Fruit fly (Drosophila melanogaster): ENCODE results near the gene Vps29.

Vps29 gene

dm6 chr2L:1157357-1157678 lies 6.8 kb downstream of the Vps29 start:
- no peak for TF ChIP-seq CG17801 (GFP tag; optimal IDR thresholded peaks at IDR 0.05; ENCODE audit: partially characterized antibody)

- TF ChIP-seq CG17801 (GFP tag; optimal IDR thresholded peaks at IDR 0.05; ENCODE audit: partially characterized antibody): no peak
Measured at dm6 chr2L:1157679-1158518, 7.3 kb downstream of the Vps29 start, which contains the start of gene capt. Gene capt, minus strand, starts transcription at chr2L:1158262.

- no peak for TF ChIP-seq CG17801 (GFP tag; optimal IDR thresholded peaks at IDR 0.05; ENCODE audit: partially characterized antibody)
Measured at dm6 chr2L:1158519-1159319, 8.2 kb downstream of the Vps29 start, which contains the start of gene Tango14. Gene Tango14, plus strand, starts transcription at chr2L:1158661.

- no peak for TF ChIP-seq CG17801 (GFP tag; optimal IDR thresholded peaks at IDR 0.05; ENCODE audit: partially characterized antibody)
Measured at dm6 chr2L:1163538-1164143, 13.1 kb downstream of the Vps29 start, which contains the start of gene CG5080. Gene CG5080, minus strand, starts transcription at chr2L:1163886.

- TF ChIP-seq CG17801 (GFP tag; optimal IDR thresholded peaks at IDR 0.05; ENCODE audit: partially characterized antibody): peak; percentile 2
Measured at dm6 chr2L:1164294-1164693, 13.7 kb downstream of the Vps29 start, which contains the start of gene IntS14. Gene IntS14, plus strand, starts transcription at chr2L:1164443.

- TF ChIP-seq CG17801 (GFP tag; optimal IDR thresholded peaks at IDR 0.05; ENCODE audit: partially characterized antibody): no peak
Measured at dm6 chr2L:1166326-1166725, 15.8 kb downstream of the Vps29 start, which contains the start of gene CG14341. Gene CG14341, plus strand, starts transcription at chr2L:1166506.

- peak; percentile 69 for TF ChIP-seq CG17801 (GFP tag; optimal IDR thresholded peaks at IDR 0.05; ENCODE audit: partially characterized antibody)
Measured at dm6 chr2L:1169867-1170415, 19.4 kb downstream of the Vps29 start, which contains the start of the genes CG31922 and Plap. Gene CG31922, plus strand, starts transcription at chr2L:1170181. Gene Plap, minus strand, starts transcription at chr2L:1170365.

dm6 chr2L:1172704-1173107 lies 22.1 kb downstream of the Vps29 start, which contains the start of the genes Charon and CG4887:
Gene Charon, minus strand, starts transcription at chr2L:1172805.
Gene CG4887, plus strand, starts transcription at chr2L:1173009.
- TF ChIP-seq CG17801 (GFP tag; optimal IDR thresholded peaks at IDR 0.05; ENCODE audit: partially characterized antibody): peak; percentile 50

dm6 chr2L:1177522-1177921 lies 27.0 kb downstream of the Vps29 start, which contains the start of gene CG4896:
Gene CG4896, plus strand, starts transcription at chr2L:1177690.
- peak; percentile 2 for TF ChIP-seq CG17801 (GFP tag; optimal IDR thresholded peaks at IDR 0.05; ENCODE audit: partially characterized antibody)

dm6 chr2L:1183799-1184198 lies 33.2 kb downstream of the Vps29 start, which contains the start of the genes CG5126 and Tgt:
Gene CG5126, minus strand, starts transcription at chr2L:1184020.
Gene Tgt, plus strand, starts transcription at chr2L:1184065.
- no peak for TF ChIP-seq CG17801 (GFP tag; optimal IDR thresholded peaks at IDR 0.05; ENCODE audit: partially characterized antibody)

- peak; percentile 71 for TF ChIP-seq CG17801 (GFP tag; optimal IDR thresholded peaks at IDR 0.05; ENCODE audit: partially characterized antibody)
Measured at dm6 chr2L:1185642-1186497, 35.3 kb downstream of the Vps29 start, which contains the start of gene CG5001. Gene CG5001, plus strand, starts transcription at chr2L:1185757.

dm6 chr2L:1199166-1199565 lies 48.6 kb downstream of the Vps29 start, which contains the start of the genes CG5139 and CG43348:
Gene CG5139, minus strand, starts transcription at chr2L:1199266.
Gene CG43348, plus strand, starts transcription at chr2L:1199412.
- no peak for TF ChIP-seq CG17801 (GFP tag; optimal IDR thresholded peaks at IDR 0.05; ENCODE audit: partially characterized antibody)
